Fruit fly (Drosophila melanogaster): Measurements from ENCODE around the gene Axs.
A peak's percentile ranks its signal among the peaks of the same experiment; 100 is the strongest.

Gene Axs

dm6 chrX:16644535-16645131 is 39.1 kb downstream of the Axs start (continued):
- TF ChIP-seq CG3726 (GFP tag; IDR thresholded peaks at IDR 0.05) (no peak), CG5180 (GFP tag; optimal IDR thresholded peaks at IDR 0.05) (peak; percentile 53), Hmr (GFP tag; optimal IDR thresholded peaks at IDR 0.05) (peak; percentile 19), CG18476 (GFP tag; optimal IDR thresholded peaks at IDR 0.05) (peak; percentile 8), CG7963 (GFP tag; IDR thresholded peaks at IDR 0.05; ENCODE audit: partially characterized antibody) (no peak), btn (GFP tag; optimal IDR thresholded peaks at IDR 0.05) (peak; percentile 54), Dll (GFP tag; IDR thresholded peaks at IDR 0.05; ENCODE audit: partially characterized antibody) (0 out of 4 replicates have a peak, but pooled peaks have one; percentile 14), CG9932 (GFP tag; IDR thresholded peaks at IDR 0.05) (no peak), Lim3 (GFP tag; IDR thresholded peaks at IDR 0.05) (no peak), CG15011 (GFP tag; optimal IDR thresholded peaks at IDR 0.05) (peak; percentile 10), CG14965 (GFP tag; optimal IDR thresholded peaks at IDR 0.05; ENCODE audit: borderline replicate concordance) (no peak), NfI (GFP tag; optimal IDR thresholded peaks at IDR 0.05) (no peak), CG13287 (GFP tag; IDR thresholded peaks at IDR 0.05; ENCODE audit: partially characterized antibody) (no peak), Bteb2 (GFP tag; optimal IDR thresholded peaks at IDR 0.05) (no peak), CG17359 (tag; optimal IDR thresholded peaks at IDR 0.05) (peak; percentile 71), pfk (GFP tag; optimal IDR thresholded peaks at IDR 0.05) (peak; percentile 15), fd3F (GFP tag; optimal IDR thresholded peaks at IDR 0.05) (no peak), crol (GFP tag; IDR thresholded peaks at IDR 0.05) (no peak), CG2875 (GFP tag; optimal IDR thresholded peaks at IDR 0.05) (peak; percentile 80), Myb (GFP tag; optimal IDR thresholded peaks at IDR 0.05) (no peak), CG12744 (GFP tag; optimal IDR thresholded peaks at IDR 0.05) (no peak), CG10147 (GFP tag; optimal IDR thresholded peaks at IDR 0.05) (no peak), lola (GFP tag; optimal IDR thresholded peaks at IDR 0.05) (peak in 1 of 3 experiments; percentile 22), CG11456 (GFP tag; IDR thresholded peaks at IDR 0.05) (no peak), trh (GFP tag; optimal IDR thresholded peaks at IDR 0.05) (no peak), insv (GFP tag; optimal IDR thresholded peaks at IDR 0.05) (peak in 1 of 2 experiments; percentile 50), CG17186 (GFP tag; optimal IDR thresholded peaks at IDR 0.05) (no peak), bcd (GFP tag; optimal IDR thresholded peaks at IDR 0.05) (peak; percentile 28), so (GFP tag; IDR thresholded peaks at IDR 0.05) (0 out of 3 replicates have a peak, but pooled peaks have one; percentile 28), ara (GFP tag; IDR thresholded peaks at IDR 0.05) (no peak), CG4404 (GFP tag; IDR thresholded peaks at IDR 0.05) (no peak), caup (GFP tag; optimal IDR thresholded peaks at IDR 0.05; ENCODE audit: severe bottlenecking) (peak; percentile 20), sob (GFP tag; IDR thresholded peaks at IDR 0.05) (no peak), CG18619 (GFP tag; optimal IDR thresholded peaks at IDR 0.05) (peak; percentile 45), Vsx1 (GFP tag; optimal IDR thresholded peaks at IDR 0.05) (peak; percentile 61), CG9437 (GFP tag; optimal IDR thresholded peaks at IDR 0.05) (no peak), CG12391 (tag; optimal IDR thresholded peaks at IDR 0.05) (peak; percentile 13), CG6683 (GFP tag; optimal IDR thresholded peaks at IDR 0.05) (no peak), chinmo (GFP tag; IDR thresholded peaks at IDR 0.05; ENCODE audit: partially characterized antibody) (no peak), shn (GFP tag; optimal IDR thresholded peaks at IDR 0.05) (no peak), CG11696 (GFP tag; IDR thresholded peaks at IDR 0.05) (no peak), CG6813 (GFP tag; optimal IDR thresholded peaks at IDR 0.05) (peak; percentile 83), CG7786 (GFP tag; optimal IDR thresholded peaks at IDR 0.05) (no peak), ken (GFP tag; IDR thresholded peaks at IDR 0.05) (no peak), chif (GFP tag; optimal IDR thresholded peaks at IDR 0.05) (peak in 1 of 2 experiments; percentile 43), pan (optimal IDR thresholded peaks at IDR 0.05) (no peak), pan (GFP tag; optimal IDR thresholded peaks at IDR 0.05 in 1 of 2, IDR thresholded peaks at IDR 0.05 in 1 of 2) (no peak), tll (GFP tag; optimal IDR thresholded peaks at IDR 0.05) (peak in 1 of 2 experiments; percentile 80)

All from whole organism, embryonic.